Fruit fly (Drosophila melanogaster) whole organism, pupa: ENCODE results near the gene Dlic.
A peak's percentile ranks its signal among the peaks of the same experiment; 100 is the strongest.

Experiments
- CG8301 ChIP-seq: fragments of 200-800 bp; sonication (Bioruptor generic); optimal IDR thresholded peaks from 2 replicates; lab custom pipeline; 2018; ENCODE audit warnings: missing biosample characterization, mild to moderate bottlenecking, missing genetic modification characterization
- EcR ChIP-seq: fragments of 200-800 bp; sonication (Bioruptor generic); optimal IDR thresholded peaks from 3 replicates; lab custom pipeline; 2019; ENCODE audit warnings: missing biosample characterization, missing genetic modification characterization, mild to moderate bottlenecking, moderate library complexity, missing genetic modification reagents
- Ets98B ChIP-seq: fragments of 200-800 bp; sonication (Bioruptor generic); IDR thresholded peaks from 2 replicates; pipeline ENCODE4 v1.3.6; 2022; ENCODE audit warnings: missing biosample characterization, missing genetic modification characterization
- gl ChIP-seq: fragments of 200-800 bp; sonication (Bioruptor generic); optimal IDR thresholded peaks from 2 replicates; lab custom pipeline; 2018; ENCODE audit warnings: missing biosample characterization, mild to moderate bottlenecking, missing genetic modification characterization

DNA sequence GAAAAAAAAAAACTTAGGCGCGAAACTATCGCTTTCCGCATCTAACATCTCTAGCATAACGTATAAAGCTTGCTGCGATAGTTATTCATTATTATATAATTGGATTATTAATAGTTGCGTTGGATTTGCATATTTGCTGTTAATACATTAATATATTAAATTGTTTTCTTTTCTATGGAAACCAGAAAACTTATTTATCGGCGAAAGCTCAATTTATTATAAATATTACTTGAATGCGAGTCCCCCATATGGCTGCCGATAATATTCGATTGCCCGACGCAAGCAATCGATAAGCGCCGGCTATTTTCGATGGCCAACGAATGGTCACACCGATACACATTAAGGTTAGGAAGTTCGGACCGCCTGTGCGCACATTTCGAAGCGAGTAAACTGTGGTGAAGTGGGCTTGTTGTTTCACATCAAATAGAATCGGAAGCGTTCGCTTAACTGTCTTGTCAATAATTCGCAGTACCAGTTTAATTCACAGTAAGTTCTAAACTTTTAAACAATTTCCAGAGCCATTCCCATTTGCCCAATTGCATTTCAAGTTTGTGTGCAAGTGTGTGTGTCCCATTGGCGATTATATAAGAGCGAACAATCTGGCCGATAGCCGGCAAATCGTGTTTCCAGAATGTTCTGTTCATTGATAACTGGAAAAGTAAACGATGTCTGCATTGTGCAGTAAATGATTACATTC lies 45.9 kb upstream of the Dlic start, which contains the start of gene Hsp60A:
- TF ChIP-seq gl (tag; lab: Kevin White, UChicago), result no peak
- TF ChIP-seq EcR (GFP tag; lab: Kevin White, UChicago), result no peak
- peak; percentile 39; the same call in 1 of the 2 replicates for TF ChIP-seq Ets98B (GFP tag; lab: Robert Waterston, UW)
- TF ChIP-seq CG8301 (tag; lab: Kevin White, UChicago), result no peak
